Fruit fly (Drosophila melanogaster): ENCODE data around the gene CG15824.

Gene CG15824

dm6 chr2L:852647-853111, 32.3 kb downstream of the CG15824 start, which contains the start of the genes CG4291 and kraken (continued):
- peak; percentile 20 for TF ChIP-seq Hr3 (GFP tag; optimal IDR thresholded peaks at IDR 0.05)
- TF ChIP-seq chinmo (GFP tag; IDR thresholded peaks at IDR 0.05; ENCODE audit: partially characterized antibody), result no peak
- no peak for TF ChIP-seq ap (GFP tag; IDR thresholded peaks at IDR 0.05)
- TF ChIP-seq CG8388 (GFP tag; optimal IDR thresholded peaks at IDR 0.05), result peak; percentile 3
- TF ChIP-seq CG9932 (GFP tag; IDR thresholded peaks at IDR 0.05), result peak; percentile 86
- TF ChIP-seq Lpt (GFP tag; optimal IDR thresholded peaks at IDR 0.05), result no peak
- TF ChIP-seq twi (tag; optimal IDR thresholded peaks at IDR 0.05), result peak; percentile 34
- peak; percentile 60 for TF ChIP-seq sob (GFP tag; IDR thresholded peaks at IDR 0.05)
- TF ChIP-seq Fer1 (GFP tag; optimal IDR thresholded peaks at IDR 0.05), result peak; percentile 53
- TF ChIP-seq phol (tag; optimal IDR thresholded peaks at IDR 0.05), result peak; percentile 52
- TF ChIP-seq BEAF-32 (GFP tag; optimal IDR thresholded peaks at IDR 0.05), result peak; percentile 43
- peak; percentile 85 for TF ChIP-seq slbo (GFP tag; IDR thresholded peaks at IDR 0.05)
- TF ChIP-seq tup (GFP tag; optimal IDR thresholded peaks at IDR 0.05), result no peak
- TF ChIP-seq Nf-YA (GFP tag; IDR thresholded peaks at IDR 0.05), result no peak
- TF ChIP-seq CG17186 (GFP tag; optimal IDR thresholded peaks at IDR 0.05), result peak; percentile 62
- TF ChIP-seq chif (GFP tag; optimal IDR thresholded peaks at IDR 0.05), result peak; percentile 1 to 59
- peak; percentile 67 for TF ChIP-seq chn (GFP tag; optimal IDR thresholded peaks at IDR 0.05)
- no peak for TF ChIP-seq stc (GFP tag; IDR thresholded peaks at IDR 0.05)
- no peak for TF ChIP-seq CG4707 (GFP tag; optimal IDR thresholded peaks at IDR 0.05)
- peak; percentile 68; the same call in 2 of the 3 replicates for TF ChIP-seq Dbx (GFP tag; IDR thresholded peaks at IDR 0.05)
- TF ChIP-seq btn (GFP tag; optimal IDR thresholded peaks at IDR 0.05), result no peak
- peak; percentile 53; the same call in 1 of the 2 replicates for TF ChIP-seq lmd (GFP tag; IDR thresholded peaks at IDR 0.05)
- no peak for TF ChIP-seq da (GFP tag; optimal IDR thresholded peaks at IDR 0.05)
- no peak for TF ChIP-seq kni (GFP tag; optimal IDR thresholded peaks at IDR 0.05)
- peak; percentile 73 for TF ChIP-seq ci (GFP tag; IDR thresholded peaks at IDR 0.05)
- no peak for TF ChIP-seq Hmx (GFP tag; optimal IDR thresholded peaks at IDR 0.05)
- TF ChIP-seq unc-4 (GFP tag; IDR thresholded peaks at IDR 0.05; ENCODE audit: partially characterized antibody), result peak; percentile 22; the same call in 1 of the 2 replicates
- no peak for TF ChIP-seq CG10462 (GFP tag; optimal IDR thresholded peaks at IDR 0.05)
- peak; percentile 62; the same call in 1 of the 2 replicates for TF ChIP-seq aop (GFP tag; IDR thresholded peaks at IDR 0.05)
- no peak for TF ChIP-seq fru (optimal IDR thresholded peaks at IDR 0.05)
- TF ChIP-seq Poxn (GFP tag; IDR thresholded peaks at IDR 0.05), result no peak
- TF ChIP-seq D19A (tag; optimal IDR thresholded peaks at IDR 0.05), result no peak
- TF ChIP-seq pita (GFP tag; optimal IDR thresholded peaks at IDR 0.05), result no peak
- peak; percentile 84 for TF ChIP-seq CG2120 (GFP tag; optimal IDR thresholded peaks at IDR 0.05)
- peak; percentile 27 for TF ChIP-seq CG18011 (GFP tag; optimal IDR thresholded peaks at IDR 0.05)
- TF ChIP-seq CG18619 (GFP tag; optimal IDR thresholded peaks at IDR 0.05), result no peak
- no peak for TF ChIP-seq CG1647 (GFP tag; optimal IDR thresholded peaks at IDR 0.05)
- peak; percentile 88 for TF ChIP-seq row (GFP tag; IDR thresholded peaks at IDR 0.05)
- TF ChIP-seq Trl (optimal IDR thresholded peaks at IDR 0.05), result no peak
- TF ChIP-seq Trl (GFP tag; optimal IDR thresholded peaks at IDR 0.05), result peak; percentile 47
- TF ChIP-seq h (optimal IDR thresholded peaks at IDR 0.05), result no peak
- peak; percentile 83 for TF ChIP-seq NFAT (GFP tag; IDR thresholded peaks at IDR 0.05)
- TF ChIP-seq Dref (GFP tag; IDR thresholded peaks at IDR 0.05), result peak; percentile 73
- no peak for TF ChIP-seq CG4854 (GFP tag; optimal IDR thresholded peaks at IDR 0.05)
- TF ChIP-seq Ravus (GFP tag; IDR thresholded peaks at IDR 0.05), result no peak
- TF ChIP-seq CG16813 (GFP tag; IDR thresholded peaks at IDR 0.05; ENCODE audit: partially characterized antibody), result peak; percentile 44; the same call in 2 of the 3 replicates
- TF ChIP-seq CG43689 (GFP tag; IDR thresholded peaks at IDR 0.05), result no peak
- peak; percentile 23 for TF ChIP-seq CoRest (tag; optimal IDR thresholded peaks at IDR 0.05)
- TF ChIP-seq BtbVII (GFP tag; optimal IDR thresholded peaks at IDR 0.05), result peak; percentile 29
- no peak for TF ChIP-seq CG31365 (tag; optimal IDR thresholded peaks at IDR 0.05)
- TF ChIP-seq dati (GFP tag; IDR thresholded peaks at IDR 0.05), result no peak
- TF ChIP-seq CG17359 (tag; optimal IDR thresholded peaks at IDR 0.05), result peak; percentile 24
- no peak for TF ChIP-seq bcd (GFP tag; optimal IDR thresholded peaks at IDR 0.05)
